Fruit fly (Drosophila melanogaster) whole organism, pupa: Measurements from ENCODE around the gene CG5828.

Experiments
- CG10348 ChIP-seq: fragments of 200-800 bp; sonication (Bioruptor generic); IDR thresholded peaks from 2 replicates; pipeline ENCODE4 v1.3.6; 2022; ENCODE audit warnings: missing biosample characterization, missing genetic modification characterization
- CG14655 ChIP-seq: fragments of 200-800 bp; sonication (Bioruptor generic); optimal IDR thresholded peaks from 3 replicates; lab custom pipeline; 2017; ENCODE audit warnings: mild to moderate bottlenecking, missing biosample characterization, missing genetic modification reagents, missing genetic modification characterization

DNA sequence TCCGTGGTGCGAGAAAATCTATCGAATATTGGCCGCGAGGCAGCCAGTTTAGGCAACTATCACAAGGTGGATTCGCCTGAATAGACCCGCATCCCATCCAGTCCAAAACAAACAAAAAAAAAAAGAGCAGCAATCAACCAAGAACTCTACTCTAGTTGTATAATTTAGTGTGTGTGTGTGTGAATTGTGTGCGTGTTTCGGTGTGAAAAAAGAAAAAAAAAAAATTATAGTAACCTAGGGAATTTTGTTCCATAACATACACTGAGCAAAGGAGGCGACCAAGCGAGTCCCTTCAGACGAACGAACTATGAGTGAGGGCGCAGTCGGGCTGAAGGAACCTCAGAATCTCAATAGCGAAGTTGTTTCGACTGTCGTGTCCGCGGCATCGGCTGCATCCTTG lies 47.5 kb upstream of the CG5828 start:
- no peak for TF ChIP-seq CG10348 (GFP tag; lab: Robert Waterston, UW)
- TF ChIP-seq CG14655, result no peak
